Worm (Caenorhabditis elegans) whole organism, L1 larva: ENCODE results near the gene C56G2.5.

Experiments
- aly-2 ChIP-seq: fragments of 150-350 bp; optimal IDR thresholded peaks from 2 replicates; lab custom pipeline; 2014; ENCODE audit warnings: missing biosample characterization, missing genetic modification characterization
- dpl-1 ChIP-seq, 3 experiments: fragments of 150-350 bp in 2 of 3; sonication (generic microtip) in 1 of 3; optimal IDR thresholded peaks; 2 replicates each; lab custom pipeline; 2014 to 2017; ENCODE audit warnings: missing biosample characterization in 3 of 3, missing genetic modification characterization in 3 of 3, missing genetic modification reagents in 3 of 3
- dsc-1 ChIP-seq: sonication (generic microtip); optimal IDR thresholded peaks from 2 replicates; lab custom pipeline; 2016; ENCODE audit warnings: mild to moderate bottlenecking, missing genetic modification characterization, missing compliant biosample characterization
- elt-3 ChIP-seq, 6 experiments: fragments of 150-350 bp in 1 of 6; sonication (generic microtip); optimal IDR thresholded peaks; 2 replicates each; lab custom pipeline; 2017 to 2018; ENCODE audit warnings: missing biosample characterization in 6 of 6, missing genetic modification characterization in 6 of 6, inconsistent platforms in 1 of 6
- irx-1 ChIP-seq: sonication (generic microtip); optimal IDR thresholded peaks from 2 replicates; lab custom pipeline; 2016; ENCODE audit warnings: missing genetic modification characterization, missing compliant biosample characterization
- lin-13 ChIP-seq: fragments of 150-350 bp; optimal IDR thresholded peaks from 2 replicates; lab custom pipeline; 2014; ENCODE audit warnings: missing biosample characterization, missing genetic modification reagents, missing genetic modification characterization
- mep-1 ChIP-seq: fragments of 150-350 bp; optimal IDR thresholded peaks from 2 replicates; lab custom pipeline; 2014; ENCODE audit warnings: missing biosample characterization, missing genetic modification characterization
- nhr-11 ChIP-seq: fragments of 150-350 bp; optimal IDR thresholded peaks from 2 replicates; lab custom pipeline; 2014; ENCODE audit warnings: missing biosample characterization, missing genetic modification characterization
- nhr-12 ChIP-seq: sonication (generic microtip); optimal IDR thresholded peaks from 2 replicates; lab custom pipeline; 2017; ENCODE audit warnings: missing biosample characterization, missing genetic modification characterization
- nhr-90 ChIP-seq: sonication (generic microtip); optimal IDR thresholded peaks from 2 replicates; lab custom pipeline; 2016; ENCODE audit warnings: mild to moderate bottlenecking, missing genetic modification characterization, missing compliant biosample characterization; ENCODE audit not compliant: poor library complexity
- snpc-4 ChIP-seq: fragments of 150-350 bp; optimal IDR thresholded peaks from 2 replicates; lab custom pipeline; 2014; ENCODE audit warnings: missing biosample characterization, missing genetic modification characterization
- sup-37 ChIP-seq: fragments of 200-800 bp; sonication (Bioruptor generic); optimal IDR thresholded peaks from 2 replicates; lab custom pipeline; 2018; ENCODE audit warnings: mild to moderate bottlenecking, missing genetic modification characterization, missing compliant biosample characterization

DNA sequence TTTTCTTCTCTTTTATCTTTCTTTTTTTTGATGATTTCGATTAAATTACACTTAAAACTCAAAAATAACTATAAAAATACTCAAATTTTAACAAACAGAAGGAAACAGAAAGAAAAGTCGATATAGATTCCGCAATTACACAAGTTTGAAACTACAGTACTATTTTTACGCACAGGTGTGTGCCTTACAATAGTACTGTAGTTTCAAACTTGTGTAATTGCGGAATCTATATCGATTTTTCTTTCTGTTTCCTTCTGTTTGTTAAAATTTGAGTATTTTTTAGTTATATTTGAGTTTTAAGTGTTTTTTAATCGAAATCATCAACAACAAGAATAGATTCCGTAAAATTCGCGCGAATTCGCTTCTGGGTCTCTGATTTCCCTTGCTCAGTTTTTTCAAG lies 41.0 kb downstream of the C56G2.5 start:
- TF ChIP-seq lin-13 (no peak), mep-1 (tag; lab: Kevin White, UChicago) (no peak), snpc-4 (no peak), dsc-1 (no peak), nhr-12 (tag; lab: Kevin White, UChicago) (no peak), nhr-90 (tag; lab: Kevin White, UChicago) (no peak), aly-2 (tag; lab: Kevin White, UChicago) (no peak), sup-37 (GFP tag; lab: Kevin White, UChicago) (no peak), dpl-1 (GFP tag; optimal IDR thresholded peaks at IDR 0.05; lab: Kevin White, UChicago) (no peak), irx-1 (tag; lab: Kevin White, UChicago) (no peak), elt-3 (tag; optimal IDR thresholded peaks at IDR 0.05; lab: Kevin White, UChicago) (no peak), nhr-11 (tag; lab: Kevin White, UChicago) (no peak)
